Worm (Caenorhabditis elegans) whole organism, midembryonic: ENCODE data around the gene srg-61.

Source experiments
- cog-1 ChIP-seq: sonication (generic microtip); optimal IDR thresholded peaks from 2 replicates; lab custom pipeline; 2016; ENCODE audit warnings: missing genetic modification characterization, missing compliant biosample characterization
- flt-1 ChIP-seq: fragments of 200-800 bp; sonication (Bioruptor generic); IDR thresholded peaks from 2 replicates; pipeline ENCODE4 v1.3.6; 2022; ENCODE audit warnings: missing genetic modification characterization, missing compliant biosample characterization
- med-1 ChIP-seq: sonication (generic microtip); optimal IDR thresholded peaks from 2 replicates; lab custom pipeline; 2017; ENCODE audit warnings: missing genetic modification characterization, mild to moderate bottlenecking, missing compliant biosample characterization, antibody characterized with exemption, missing genetic modification reagents; ENCODE audit not compliant: insufficient read depth
- ref-1 ChIP-seq: fragments of 200-800 bp; sonication (Bioruptor generic); conservative IDR thresholded peaks from 2 replicates; pipeline ENCODE4 v1.3.6; 2022; ENCODE audit warnings: missing genetic modification reagents, missing genetic modification characterization, missing compliant biosample characterization

- no peak for TF ChIP-seq ref-1 (GFP tag; lab: Robert Waterston, UW)
- TF ChIP-seq cog-1 (tag; lab: Kevin White, UChicago), result no peak
- no peak for TF ChIP-seq med-1 (GFP tag; lab: Kevin White, UChicago)
- no peak for TF ChIP-seq flt-1 (GFP tag; lab: Robert Waterston, UW)
Observed at ce11 chrV:2765052-2765451, 24.9 kb upstream of the srg-61 start, which contains the start of gene dhs-14.
